Worm (Caenorhabditis elegans): ENCODE results near the gene F44E2.9.

DNA sequence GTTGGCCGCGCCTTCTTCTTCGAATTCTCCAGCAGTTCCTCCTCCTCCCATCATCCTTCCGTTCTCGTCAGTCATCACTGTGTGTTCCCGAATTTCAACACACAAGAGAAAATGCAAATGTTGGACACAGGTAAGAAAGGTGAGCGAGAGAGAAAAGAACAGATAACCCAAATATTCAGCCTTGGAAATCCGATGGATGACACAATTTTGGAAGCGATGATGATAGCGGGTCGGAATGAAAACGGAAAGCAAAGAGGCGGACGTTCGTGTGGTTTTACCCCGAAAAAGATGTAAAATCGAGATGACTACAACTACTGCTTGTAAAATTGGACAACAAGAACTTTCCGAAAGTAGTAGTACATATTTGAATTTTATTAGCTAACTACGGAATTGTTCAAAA lies 10.5 kb downstream of the F44E2.9 start:
- TF ChIP-seq hmbx-1 (tag; optimal IDR thresholded peaks at IDR 0.05) (no peak), tbx-11 (GFP tag; IDR thresholded peaks at IDR 0.05) (no peak), ets-7 (tag; optimal IDR thresholded peaks at IDR 0.05) (no peak), ama-1 (optimal IDR thresholded peaks at IDR 0.05) (no peak), F13C5.2 (tag; optimal IDR thresholded peaks at IDR 0.05) (no peak), hnd-1 (tag; optimal IDR thresholded peaks at IDR 0.05) (no peak), pes-1 (GFP tag; IDR thresholded peaks at IDR 0.05) (no peak), hmg-4 (GFP tag; optimal IDR thresholded peaks at IDR 0.05) (peak; percentile 18), ceh-36 (tag; optimal IDR thresholded peaks at IDR 0.05) (no peak), flt-1 (GFP tag; IDR thresholded peaks at IDR 0.05) (no peak), B0310.2 (tag; optimal IDR thresholded peaks at IDR 0.05) (no peak), scrt-1 (GFP tag; IDR thresholded peaks at IDR 0.05) (no peak), sea-1 (GFP tag; conservative IDR thresholded peaks at IDR 0.05) (no peak), aly-1 (tag; optimal IDR thresholded peaks at IDR 0.05) (no peak)

Measured in whole organism, early embryonic.